Fruit fly (Drosophila melanogaster) whole organism, adult: Measurements from ENCODE around the gene dls.

Experiments used
- CG11617 ChIP-seq: fragments of 200-800 bp; sonication (Bioruptor generic); optimal IDR thresholded peaks from 2 replicates; lab custom pipeline; 2017; ENCODE audit warnings: mild to moderate bottlenecking, missing biosample characterization, missing genetic modification reagents, missing genetic modification characterization
- CG12768 ChIP-seq: fragments of 200-800 bp; sonication (Bioruptor generic); optimal IDR thresholded peaks from 2 replicates; lab custom pipeline; 2017; ENCODE audit warnings: missing biosample characterization, missing genetic modification characterization, mild to moderate bottlenecking, moderate library complexity, missing genetic modification reagents
- CG14711 ChIP-seq: fragments of 200-800 bp; sonication (Bioruptor generic); optimal IDR thresholded peaks from 2 replicates; lab custom pipeline; 2018; ENCODE audit warnings: missing biosample characterization, mild to moderate bottlenecking, missing genetic modification characterization, moderate library complexity
- CG33017 ChIP-seq: fragments of 200-800 bp; sonication (Bioruptor generic); optimal IDR thresholded peaks from 2 replicates; lab custom pipeline; 2018; ENCODE audit warnings: missing biosample characterization, mild to moderate bottlenecking, missing genetic modification characterization, moderate library complexity
- Clk ChIP-seq: fragments of 200-800 bp; sonication (Bioruptor generic); optimal IDR thresholded peaks from 2 replicates; lab custom pipeline; 2017; ENCODE audit warnings: missing biosample characterization, missing genetic modification characterization
- Hr96 ChIP-seq: fragments of 200-800 bp; sonication (Bioruptor generic); optimal IDR thresholded peaks from 2 replicates; lab custom pipeline; 2016; ENCODE audit warnings: missing biosample characterization, missing genetic modification characterization
- Mnt ChIP-seq: fragments of 200-800 bp; sonication (Bioruptor generic); optimal IDR thresholded peaks from 2 replicates; lab custom pipeline; 2016; ENCODE audit warnings: missing biosample characterization, mild to moderate bottlenecking, missing genetic modification characterization
- cic ChIP-seq: fragments of 200-800 bp; sonication (Bioruptor generic); optimal IDR thresholded peaks from 2 replicates; lab custom pipeline; 2017; ENCODE audit warnings: missing biosample characterization, mild to moderate bottlenecking, missing genetic modification characterization, moderate library complexity
- cnc ChIP-seq, 2 experiments: fragments of >200 bp; optimal IDR thresholded peaks; 2 replicates each; lab custom pipeline; 2017
- ovo ChIP-seq: fragments of 200-800 bp; sonication (Bioruptor generic); optimal IDR thresholded peaks from 2 replicates; lab custom pipeline; 2016; ENCODE audit warnings: missing biosample characterization, missing genetic modification characterization

- TF ChIP-seq Clk (no peak), CG14711 (tag; lab: Kevin White, UChicago) (no peak), cnc (optimal IDR thresholded peaks at IDR 0.05; lab: Kevin White, UChicago) (no peak), Mnt (GFP tag; lab: Kevin White, UChicago) (no peak), cic (GFP tag; lab: Kevin White, UChicago) (no peak), ovo (GFP tag; lab: Kevin White, UChicago) (no peak), Hr96 (GFP tag; lab: Kevin White, UChicago) (no peak), CG11617 (GFP tag; lab: Kevin White, UChicago) (no peak), CG33017 (tag; lab: Kevin White, UChicago) (no peak), CG12768 (GFP tag; lab: Kevin White, UChicago) (no peak)
Observed at dm6 chr3L:16175628-16176263, 25.4 kb upstream of the dls start.
